Fruit fly (Drosophila melanogaster): ENCODE measurements around the gene Gas41.

The Gas41 gene

DNA sequence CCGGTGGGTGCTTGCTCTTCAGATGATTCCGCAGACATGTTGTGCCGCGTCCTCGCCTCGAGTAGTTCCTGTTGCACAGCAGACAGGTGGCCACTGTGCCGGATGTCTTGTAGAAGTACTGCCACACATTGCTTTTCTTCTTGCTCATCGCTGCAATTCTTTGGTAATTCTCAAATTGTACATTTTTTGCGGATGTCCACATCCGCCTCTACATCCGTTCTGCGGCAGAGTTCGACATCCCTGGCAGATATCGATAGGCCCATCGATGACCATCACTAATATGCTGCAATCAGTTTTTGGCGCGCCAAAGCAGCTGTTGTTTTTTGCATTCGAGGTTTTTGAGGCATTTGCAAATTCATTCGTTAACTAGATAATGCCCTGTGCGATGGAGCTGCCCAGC, 6.7 kb upstream of the Gas41 start, which contains the start of the genes CG13775 and CG3430 (continued):
- TF ChIP-seq da (GFP tag; optimal IDR thresholded peaks at IDR 0.05) (no peak), Ptx1 (GFP tag; IDR thresholded peaks at IDR 0.05) (no peak), CG10979 (tag; optimal IDR thresholded peaks at IDR 0.05) (no peak), yki (optimal IDR thresholded peaks at IDR 0.05) (no peak), amos (GFP tag; IDR thresholded peaks at IDR 0.05; ENCODE audit: partially characterized antibody) (peak; percentile 78), CG10209 (GFP tag; optimal IDR thresholded peaks at IDR 0.05) (peak; percentile 22), Sry-δ (GFP tag; optimal IDR thresholded peaks at IDR 0.05) (peak; percentile 93), trh (GFP tag; optimal IDR thresholded peaks at IDR 0.05) (no peak), CG13775 (GFP tag; optimal IDR thresholded peaks at IDR 0.05) (peak; percentile 100), wor (GFP tag; IDR thresholded peaks at IDR 0.05) (no peak), CG11723 (GFP tag; optimal IDR thresholded peaks at IDR 0.05) (no peak), CG7271 (tag; optimal IDR thresholded peaks at IDR 0.05) (peak; percentile 38), B-H2 (GFP tag; optimal IDR thresholded peaks at IDR 0.05) (no peak), CG6689 (GFP tag; IDR thresholded peaks at IDR 0.05) (no peak), knrl (GFP tag; IDR thresholded peaks at IDR 0.05; ENCODE audit: partially characterized antibody) (peak; percentile 67), stc (GFP tag; IDR thresholded peaks at IDR 0.05) (peak; percentile 36; the same call in 1 of the 2 replicates), CG8281 (tag; optimal IDR thresholded peaks at IDR 0.05) (no peak), Sox102F (GFP tag; optimal IDR thresholded peaks at IDR 0.05) (no peak), Spps (tag; optimal IDR thresholded peaks at IDR 0.05) (no peak), CG15601 (tag; optimal IDR thresholded peaks at IDR 0.05) (no peak), CG8765 (GFP tag; IDR thresholded peaks at IDR 0.05) (no peak), Bgb (GFP tag; IDR thresholded peaks at IDR 0.05; ENCODE audit: partially characterized antibody) (peak; percentile 77), CG12236 (GFP tag; optimal IDR thresholded peaks at IDR 0.05) (no peak), danr (GFP tag; IDR thresholded peaks at IDR 0.05) (no peak), sim (GFP tag; IDR thresholded peaks at IDR 0.05) (no peak), CG15269 (tag; optimal IDR thresholded peaks at IDR 0.05) (no peak), Bteb2 (GFP tag; optimal IDR thresholded peaks at IDR 0.05) (no peak), Fer3 (tag; optimal IDR thresholded peaks at IDR 0.05) (no peak), CG1233 (GFP tag; optimal IDR thresholded peaks at IDR 0.05) (peak; percentile 1), CG18476 (GFP tag; optimal IDR thresholded peaks at IDR 0.05) (no peak), pnt (GFP tag; optimal IDR thresholded peaks at IDR 0.05) (no peak), bab2 (GFP tag; optimal IDR thresholded peaks at IDR 0.05) (no peak), Side (GFP tag; optimal IDR thresholded peaks at IDR 0.05) (no peak), CG10654 (GFP tag; optimal IDR thresholded peaks at IDR 0.05) (no peak), CG14860 (GFP tag; IDR thresholded peaks at IDR 0.05; ENCODE audit: partially characterized antibody) (peak; percentile 54; the same call in 2 of the 3 replicates), tin (GFP tag; optimal IDR thresholded peaks at IDR 0.05) (peak; percentile 7), eve (GFP tag; optimal IDR thresholded peaks at IDR 0.05) (no peak), sr (GFP tag; IDR thresholded peaks at IDR 0.05) (no peak), mam (GFP tag; optimal IDR thresholded peaks at IDR 0.05) (peak; percentile 52), CG3838 (GFP tag; optimal IDR thresholded peaks at IDR 0.05) (no peak), cad (GFP tag; optimal IDR thresholded peaks at IDR 0.05) (no peak), Sin3A (optimal IDR thresholded peaks at IDR 0.05) (peak; percentile 43), sc (optimal IDR thresholded peaks at IDR 0.05) (no peak), sc (GFP tag; optimal IDR thresholded peaks at IDR 0.05) (no peak), CG6765 (GFP tag; optimal IDR thresholded peaks at IDR 0.05) (peak; percentile 33), CG33213 (GFP tag; optimal IDR thresholded peaks at IDR 0.05) (peak; percentile 7), CG30431 (GFP tag; optimal IDR thresholded peaks at IDR 0.05) (no peak), CG13296 (GFP tag; optimal IDR thresholded peaks at IDR 0.05) (no peak), CG3407 (GFP tag; optimal IDR thresholded peaks at IDR 0.05) (no peak), MESR4 (GFP tag; optimal IDR thresholded peaks at IDR 0.05) (peak; percentile 49), CG11085 (GFP tag; IDR thresholded peaks at IDR 0.05) (no peak), Med (GFP tag) (peak; percentile 92), so (GFP tag; IDR thresholded peaks at IDR 0.05) (no peak)

Data from whole organism, embryonic.